Fruit fly (Drosophila melanogaster) whole organism, embryonic: ENCODE data around the gene CG14947.
A peak's percentile ranks its signal among the peaks of the same experiment; 100 is the strongest.

Experiments used
- CG10366 ChIP-seq: fragments of 200-800 bp; sonication (Bioruptor generic); IDR thresholded peaks from 2 replicates; pipeline ENCODE4 v1.3.6; 2022; ENCODE audit warnings: missing biosample characterization, missing genetic modification characterization
- CG11723 ChIP-seq: fragments of 200-800 bp; sonication (Bioruptor generic); optimal IDR thresholded peaks from 2 replicates; lab custom pipeline; 2017; ENCODE audit warnings: missing biosample characterization, mild to moderate bottlenecking, missing genetic modification characterization
- CG12236 ChIP-seq: fragments of 200-800 bp; sonication (Bioruptor generic); optimal IDR thresholded peaks from 2 replicates; lab custom pipeline; 2016; ENCODE audit warnings: missing biosample characterization, missing genetic modification characterization
- CG13624 ChIP-seq: fragments of 200-800 bp; sonication (Bioruptor generic); optimal IDR thresholded peaks from 2 replicates; lab custom pipeline; 2016; ENCODE audit warnings: missing biosample characterization, missing genetic modification characterization
- CG15011 ChIP-seq: fragments of 200-800 bp; sonication (Bioruptor generic); optimal IDR thresholded peaks from 3 replicates; lab custom pipeline; 2018; ENCODE audit warnings: missing biosample characterization, mild to moderate bottlenecking, missing genetic modification characterization
- CG15601 ChIP-seq: fragments of 200-800 bp; sonication (Bioruptor generic); optimal IDR thresholded peaks from 3 replicates; lab custom pipeline; 2019; ENCODE audit warnings: missing biosample characterization, mild to moderate bottlenecking, missing genetic modification characterization, moderate library complexity
- CG1602 ChIP-seq: fragments of 200-800 bp; sonication (Bioruptor generic); optimal IDR thresholded peaks from 3 replicates; lab custom pipeline; 2016; ENCODE audit warnings: missing biosample characterization, missing genetic modification characterization
- CG17328 ChIP-seq: fragments of 200-800 bp; sonication (Bioruptor generic); IDR thresholded peaks from 2 replicates; pipeline ENCODE4 v1.3.6; 2022; ENCODE audit warnings: missing biosample characterization, missing genetic modification characterization
- CG17829 ChIP-seq: fragments of 200-800 bp; optimal IDR thresholded peaks from 2 replicates; lab custom pipeline; 2019; ENCODE audit warnings: missing biosample characterization, mild to moderate bottlenecking, missing genetic modification characterization, moderate library complexity
- CG18619 ChIP-seq: fragments of 200-800 bp; sonication (Bioruptor generic); optimal IDR thresholded peaks from 3 replicates; lab custom pipeline; 2017; ENCODE audit warnings: missing biosample characterization, mild to moderate bottlenecking, missing genetic modification characterization
- CG2116 ChIP-seq: fragments of 200-800 bp; sonication (Bioruptor generic); optimal IDR thresholded peaks from 3 replicates; lab custom pipeline; 2018; ENCODE audit warnings: missing biosample characterization, mild to moderate bottlenecking, missing genetic modification characterization
- CG31388 ChIP-seq: fragments of 200-800 bp; sonication (Bioruptor generic); optimal IDR thresholded peaks from 2 replicates; lab custom pipeline; 2016; ENCODE audit warnings: missing biosample characterization, missing genetic modification characterization
- CG32532 ChIP-seq: fragments of 200-800 bp; sonication (Bioruptor generic); IDR thresholded peaks from 2 replicates; pipeline ENCODE4 v1.3.6; 2022; ENCODE audit warnings: missing biosample characterization, missing genetic modification characterization
- CG4820 ChIP-seq: fragments of 200-800 bp; sonication (Bioruptor generic); optimal IDR thresholded peaks from 3 replicates; lab custom pipeline; 2016; ENCODE audit warnings: missing biosample characterization, missing genetic modification characterization
- CG6791 ChIP-seq: fragments of 200-800 bp; sonication (Bioruptor generic); IDR thresholded peaks from 3 replicates; pipeline ENCODE4 v1.3.6; 2022; ENCODE audit warnings: missing biosample characterization, missing genetic modification characterization; ENCODE audit not compliant: partially characterized antibody
- CG6854 ChIP-seq: fragments of 200-800 bp; sonication (Bioruptor generic); optimal IDR thresholded peaks from 3 replicates; lab custom pipeline; 2017; ENCODE audit warnings: missing biosample characterization, mild to moderate bottlenecking, missing genetic modification characterization
- CG8478 ChIP-seq: fragments of >200 bp; optimal IDR thresholded peaks from 2 replicates; lab custom pipeline; 2018
- CG9797 ChIP-seq: fragments of 200-800 bp; sonication (Bioruptor generic); optimal IDR thresholded peaks from 3 replicates; lab custom pipeline; 2018; ENCODE audit warnings: missing biosample characterization, mild to moderate bottlenecking, missing genetic modification characterization
- D19B ChIP-seq: fragments of 200-800 bp; sonication (Bioruptor generic); optimal IDR thresholded peaks from 2 replicates; lab custom pipeline; 2017; ENCODE audit warnings: missing biosample characterization, mild to moderate bottlenecking, missing genetic modification characterization
- Deaf1 ChIP-seq: fragments of 200-800 bp; optimal IDR thresholded peaks from 3 replicates; lab custom pipeline; 2019; ENCODE audit warnings: missing biosample characterization, mild to moderate bottlenecking, missing genetic modification characterization, moderate library complexity
- Dfd ChIP-seq, 2 experiments: fragments of >200 bp; optimal IDR thresholded peaks; 2 replicates each; lab custom pipeline; 2017; ENCODE audit warnings: missing biosample characterization in 2 of 2, missing genetic modification characterization in 2 of 2
- Doc2 ChIP-seq: fragments of 200-800 bp; sonication (Bioruptor generic); IDR thresholded peaks from 2 replicates; pipeline ENCODE4 v1.3.6; 2022; ENCODE audit warnings: missing biosample characterization, missing genetic modification characterization
- Fer2 ChIP-seq: fragments of 200-800 bp; sonication (Bioruptor generic); optimal IDR thresholded peaks from 2 replicates; lab custom pipeline; 2018; ENCODE audit warnings: missing biosample characterization, mild to moderate bottlenecking, missing genetic modification characterization, moderate library complexity
- HmgZ ChIP-seq: fragments of 200-800 bp; sonication (Bioruptor generic); optimal IDR thresholded peaks from 2 replicates; lab custom pipeline; 2018; ENCODE audit warnings: missing biosample characterization, mild to moderate bottlenecking, missing genetic modification characterization
- Jarid2 ChIP-seq: fragments of 200-800 bp; sonication (Bioruptor generic); optimal IDR thresholded peaks from 3 replicates; lab custom pipeline; 2017; ENCODE audit warnings: mild to moderate bottlenecking, missing biosample characterization, missing genetic modification reagents, missing genetic modification characterization
- Lim3 ChIP-seq: fragments of 200-800 bp; sonication (Bioruptor generic); IDR thresholded peaks from 2 replicates; pipeline ENCODE4 v1.3.6; 2022; ENCODE audit warnings: missing biosample characterization, missing genetic modification characterization
- MESR4 ChIP-seq: fragments of 200-800 bp; sonication (Bioruptor generic); optimal IDR thresholded peaks from 2 replicates; lab custom pipeline; 2018; ENCODE audit warnings: missing biosample characterization, mild to moderate bottlenecking, missing genetic modification characterization, moderate library complexity
- Myb ChIP-seq: fragments of 200-800 bp; sonication (Bioruptor generic); optimal IDR thresholded peaks from 2 replicates; lab custom pipeline; 2016; ENCODE audit warnings: missing biosample characterization, missing genetic modification characterization
- PHDP ChIP-seq: fragments of 200-800 bp; sonication (Bioruptor generic); optimal IDR thresholded peaks from 3 replicates; lab custom pipeline; 2018; ENCODE audit warnings: missing biosample characterization, mild to moderate bottlenecking, missing genetic modification characterization, moderate library complexity
- Rx ChIP-seq: fragments of 200-800 bp; sonication (Bioruptor generic); IDR thresholded peaks from 2 replicates; pipeline ENCODE4 v1.3.6; 2022; ENCODE audit warnings: missing biosample characterization, missing genetic modification characterization
- Taf1 ChIP-seq: fragments of 200-800 bp; sonication (Bioruptor generic); IDR thresholded peaks from 2 replicates; pipeline ENCODE4 v1.3.6; 2022; ENCODE audit warnings: missing biosample characterization, missing genetic modification characterization
- ab ChIP-seq: fragments of 200-800 bp; sonication (Bioruptor generic); optimal IDR thresholded peaks from 2 replicates; lab custom pipeline; 2016; ENCODE audit warnings: missing biosample characterization, missing genetic modification characterization
- ara ChIP-seq: fragments of 200-800 bp; sonication (Bioruptor generic); IDR thresholded peaks from 2 replicates; pipeline ENCODE4 v1.3.6; 2022; ENCODE audit warnings: missing biosample characterization, missing genetic modification characterization
- ato ChIP-seq: fragments of 200-800 bp; sonication (Bioruptor generic); IDR thresholded peaks from 2 replicates; pipeline ENCODE4 v1.3.6; 2022; ENCODE audit warnings: missing biosample characterization, missing genetic modification characterization; ENCODE audit not compliant: partially characterized antibody
- bigmax ChIP-seq: fragments of 200-800 bp; sonication (Bioruptor generic); optimal IDR thresholded peaks from 2 replicates; lab custom pipeline; 2018; ENCODE audit warnings: missing biosample characterization, mild to moderate bottlenecking, missing genetic modification characterization
- bsh ChIP-seq, 2 experiments: fragments of 200-800 bp; sonication (Bioruptor generic); optimal IDR thresholded peaks; 2 replicates each; lab custom pipeline; 2017 to 2018; ENCODE audit warnings: mild to moderate bottlenecking in 2 of 2, missing biosample characterization in 2 of 2, missing genetic modification characterization in 2 of 2, moderate library complexity in 1 of 2
- dati ChIP-seq: fragments of 200-800 bp; sonication (Bioruptor generic); IDR thresholded peaks from 2 replicates; pipeline ENCODE4 v1.3.6; 2022; ENCODE audit warnings: missing biosample characterization, missing genetic modification characterization
- disco-r ChIP-seq: fragments of 200-800 bp; sonication (Bioruptor generic); optimal IDR thresholded peaks from 2 replicates; lab custom pipeline; 2016; ENCODE audit warnings: missing biosample characterization, missing genetic modification characterization
- eve ChIP-seq, 2 experiments: fragments of >200 bp; optimal IDR thresholded peaks; 2 replicates each; lab custom pipeline; 2017; ENCODE audit warnings: missing biosample characterization in 2 of 2, missing genetic modification characterization in 2 of 2
- gfzf ChIP-seq: fragments of 200-800 bp; sonication (Bioruptor generic); optimal IDR thresholded peaks from 2 replicates; lab custom pipeline; 2016; ENCODE audit warnings: missing biosample characterization, mild to moderate bottlenecking, missing genetic modification characterization, moderate library complexity
- gro ChIP-seq: fragments of 200-800 bp; sonication (Bioruptor generic); optimal IDR thresholded peaks from 2 replicates; lab custom pipeline; 2016; ENCODE audit warnings: missing biosample characterization, missing genetic modification characterization
- jigr1 ChIP-seq: fragments of 200-800 bp; sonication (Bioruptor generic); IDR thresholded peaks from 3 replicates; pipeline ENCODE4 v1.3.6; 2022; ENCODE audit warnings: missing biosample characterization, missing genetic modification characterization
- jing ChIP-seq: fragments of 200-800 bp; sonication (Bioruptor generic); optimal IDR thresholded peaks from 2 replicates; lab custom pipeline; 2018; ENCODE audit warnings: missing biosample characterization, mild to moderate bottlenecking, missing genetic modification characterization
- klu ChIP-seq: fragments of 200-800 bp; sonication (Bioruptor generic); IDR thresholded peaks from 2 replicates; pipeline ENCODE4 v1.3.6; 2022; ENCODE audit warnings: missing biosample characterization, missing genetic modification characterization
- lilli ChIP-seq: fragments of 200-800 bp; sonication (Bioruptor generic); optimal IDR thresholded peaks from 3 replicates; lab custom pipeline; 2016; ENCODE audit warnings: missing biosample characterization, missing genetic modification characterization
- pfk ChIP-seq: fragments of 200-800 bp; sonication (Bioruptor generic); optimal IDR thresholded peaks from 2 replicates; lab custom pipeline; 2018; ENCODE audit warnings: missing biosample characterization, mild to moderate bottlenecking, missing genetic modification characterization, moderate library complexity
- rib ChIP-seq: fragments of 200-800 bp; sonication (Bioruptor generic); IDR thresholded peaks from 2 replicates; pipeline ENCODE4 v1.3.6; 2022; ENCODE audit warnings: missing biosample characterization, missing genetic modification characterization
- scrt ChIP-seq: fragments of 200-800 bp; sonication (Bioruptor generic); optimal IDR thresholded peaks from 2 replicates; lab custom pipeline; 2018; ENCODE audit warnings: missing biosample characterization, mild to moderate bottlenecking, missing genetic modification characterization, moderate library complexity
- sisA ChIP-seq: fragments of 200-800 bp; sonication (Bioruptor generic); IDR thresholded peaks from 2 replicates; pipeline ENCODE4 v1.3.6; 2022; ENCODE audit warnings: missing biosample characterization, missing genetic modification characterization
- sna ChIP-seq: fragments of 200-800 bp; sonication (Bioruptor generic); IDR thresholded peaks from 2 replicates; pipeline ENCODE4 v1.3.6; 2022; ENCODE audit warnings: missing biosample characterization, missing genetic modification characterization; ENCODE audit not compliant: partially characterized antibody
- sob ChIP-seq: fragments of 200-800 bp; sonication (Bioruptor generic); IDR thresholded peaks from 2 replicates; pipeline ENCODE4 v1.3.6; 2022; ENCODE audit warnings: missing biosample characterization, missing genetic modification characterization

Gene CG14947

DNA sequence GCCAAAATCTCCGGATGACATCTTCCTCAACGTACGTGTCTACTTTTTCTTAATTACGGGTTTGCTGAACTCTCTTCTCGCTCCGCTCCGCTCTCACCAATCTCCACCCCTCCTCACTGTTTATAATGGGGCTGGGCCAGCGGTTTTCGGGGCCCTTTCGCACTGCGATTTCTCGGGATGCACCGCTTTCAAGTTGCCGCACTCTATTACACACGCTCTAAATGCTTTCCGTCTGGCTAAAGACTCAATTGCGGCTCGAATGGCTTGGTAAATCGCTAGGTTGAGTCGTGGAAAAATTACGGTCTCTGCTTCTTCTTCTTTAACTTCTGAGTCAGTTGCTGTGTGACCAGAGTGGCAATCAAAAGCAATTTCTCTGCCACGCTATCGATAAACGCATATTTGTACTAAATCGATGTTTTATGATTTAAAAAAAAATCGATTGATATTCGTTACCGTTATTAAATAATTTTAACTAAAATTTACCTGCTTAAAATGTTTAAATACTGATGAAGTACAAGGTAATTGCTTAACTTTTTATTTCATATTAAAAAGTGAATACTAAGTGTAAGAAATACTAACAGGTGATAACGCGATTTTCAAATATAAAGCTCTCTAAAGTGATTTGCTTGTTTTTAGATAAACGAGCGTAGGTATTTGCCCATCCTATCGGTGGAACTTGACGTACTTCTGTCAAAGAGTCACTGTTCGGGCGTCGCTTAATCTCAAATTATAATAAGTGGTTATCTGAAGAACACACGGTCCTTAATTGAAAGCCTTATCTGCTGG lies 33.1 kb downstream of the CG14947 start, which contains the start of the genes Rab6 and Phae1 (continued):
- no peak for TF ChIP-seq CG8478 (lab: Kevin White, UChicago)
- TF ChIP-seq bsh (GFP tag; optimal IDR thresholded peaks at IDR 0.05; lab: Kevin White, UChicago) = no peak
- TF ChIP-seq rib (GFP tag; lab: Robert Waterston, UW) = no peak
- no peak for TF ChIP-seq Deaf1 (tag; lab: Kevin White, UChicago)
- peak; percentile 77 for TF ChIP-seq sna (GFP tag; lab: Robert Waterston, UW)
- no peak for TF ChIP-seq dati (GFP tag; lab: Robert Waterston, UW)
- TF ChIP-seq Jarid2 (GFP tag; lab: Kevin White, UChicago) = peak; percentile 32
- no peak for TF ChIP-seq CG12236 (GFP tag; lab: Kevin White, UChicago)
- TF ChIP-seq CG1602 (GFP tag; lab: Kevin White, UChicago) = no peak
- no peak for TF ChIP-seq CG18619 (GFP tag; lab: Kevin White, UChicago)
- no peak for TF ChIP-seq Doc2 (GFP tag; lab: Robert Waterston, UW)
- TF ChIP-seq Fer2 (tag; lab: Kevin White, UChicago) = no peak
- TF ChIP-seq CG13624 (GFP tag; lab: Kevin White, UChicago) = no peak
- no peak for TF ChIP-seq jing (GFP tag; lab: Kevin White, UChicago)
- TF ChIP-seq eve (GFP tag; optimal IDR thresholded peaks at IDR 0.05; lab: Kevin White, UChicago) = no peak
- no peak for TF ChIP-seq bigmax (GFP tag; lab: Kevin White, UChicago)
- no peak for TF ChIP-seq Dfd (GFP tag; optimal IDR thresholded peaks at IDR 0.05; lab: Kevin White, UChicago)
- no peak for TF ChIP-seq CG4820 (GFP tag; lab: Kevin White, UChicago)
- no peak for TF ChIP-seq CG17328 (GFP tag; lab: Robert Waterston, UW)
- peak; percentile 77 for TF ChIP-seq gfzf (GFP tag; lab: Kevin White, UChicago)
- peak; percentile 24 for TF ChIP-seq CG17829 (tag; lab: Kevin White, UChicago)
- no peak for TF ChIP-seq sisA
- peak; percentile 14 for TF ChIP-seq lilli (GFP tag; lab: Kevin White, UChicago)
- TF ChIP-seq D19B (GFP tag; lab: Kevin White, UChicago) = no peak
- peak; percentile 22 for TF ChIP-seq CG15601
- peak; percentile 14 for TF ChIP-seq PHDP (tag; lab: Kevin White, UChicago)
- TF ChIP-seq MESR4 = peak; percentile 99
- TF ChIP-seq gro = peak; percentile 29
- peak; percentile 76 for TF ChIP-seq ato (GFP tag; lab: Robert Waterston, UW)
- no peak for TF ChIP-seq pfk
- TF ChIP-seq HmgZ (tag; lab: Kevin White, UChicago) = no peak
- TF ChIP-seq Lim3 = no peak
- TF ChIP-seq CG10366 (GFP tag; lab: Robert Waterston, UW) = no peak
- TF ChIP-seq CG11723 (GFP tag; lab: Kevin White, UChicago) = no peak
- peak; percentile 85 for TF ChIP-seq CG2116
- TF ChIP-seq sob (GFP tag; lab: Robert Waterston, UW) = no peak; the same call in 1 of the 2 replicates
- TF ChIP-seq CG6791 (GFP tag; lab: Robert Waterston, UW) = peak; percentile 81
- TF ChIP-seq Myb (GFP tag; lab: Kevin White, UChicago) = peak; percentile 92
- TF ChIP-seq scrt (GFP tag; lab: Kevin White, UChicago) = no peak
- TF ChIP-seq disco-r (GFP tag; lab: Kevin White, UChicago) = no peak
- TF ChIP-seq Taf1 (GFP tag; lab: Robert Waterston, UW) = no peak
- no peak for TF ChIP-seq CG6854
- no peak for TF ChIP-seq CG15011 (GFP tag; lab: Kevin White, UChicago)
- no peak for TF ChIP-seq klu (GFP tag; lab: Robert Waterston, UW)
- TF ChIP-seq CG9797 (GFP tag; lab: Kevin White, UChicago) = peak; percentile 81
- TF ChIP-seq ara = no peak
- no peak for TF ChIP-seq CG31388 (GFP tag; lab: Kevin White, UChicago)
- no peak for TF ChIP-seq Rx (GFP tag; lab: Robert Waterston, UW)
- no peak for TF ChIP-seq CG32532
- no peak for TF ChIP-seq ab (GFP tag; lab: Kevin White, UChicago)
- TF ChIP-seq jigr1 = no peak
